Worm (Caenorhabditis elegans): ENCODE results near the gene K02E10.7.

ce11 chrX:2513667-2514198, 5.4 kb upstream of the K02E10.7 start:
- TF ChIP-seq mls-2 (tag; optimal IDR thresholded peaks at IDR 0.05) (no peak), snpc-4 (tag; optimal IDR thresholded peaks at IDR 0.05) (no peak), blmp-1 (tag; optimal IDR thresholded peaks at IDR 0.05) (no peak), ztf-11 (tag; optimal IDR thresholded peaks at IDR 0.05) (no peak), nhr-237 (tag; optimal IDR thresholded peaks at IDR 0.05) (no peak), sptf-1 (tag; optimal IDR thresholded peaks at IDR 0.05) (no peak), lsy-2 (tag; optimal IDR thresholded peaks at IDR 0.05) (no peak), lin-13 (tag; optimal IDR thresholded peaks at IDR 0.05) (no peak)

Data from whole organism, mixed stage, embryonic.